Worm (Caenorhabditis elegans) whole organism, L4 larva: Measurements from ENCODE around the gene aman-2.

Experiments used
- T20F7.1 ChIP-seq: fragments of 200-800 bp; sonication (Bioruptor generic); optimal IDR thresholded peaks from 2 replicates; lab custom pipeline; 2018; ENCODE audit warnings: mild to moderate bottlenecking, missing genetic modification characterization, missing compliant biosample characterization
- Y105C5A.15 ChIP-seq: fragments of 200-800 bp; sonication (Bioruptor generic); IDR thresholded peaks from 2 replicates; pipeline ENCODE4 v1.3.6; 2022; ENCODE audit warnings: missing genetic modification characterization, missing compliant biosample characterization
- Y5F2A.4 ChIP-seq: fragments of 200-800 bp; sonication (Bioruptor generic); optimal IDR thresholded peaks from 2 replicates; lab custom pipeline; 2018; ENCODE audit warnings: mild to moderate bottlenecking, missing genetic modification characterization, missing compliant biosample characterization
- Y75B8A.6 ChIP-seq: fragments of 200-800 bp; sonication (Bioruptor generic); IDR thresholded peaks from 2 replicates; pipeline ENCODE4 v1.3.6; 2022; ENCODE audit warnings: missing genetic modification reagents, missing genetic modification characterization, missing compliant biosample characterization
- ZK337.2 ChIP-seq: fragments of 200-800 bp; sonication (Bioruptor generic); IDR thresholded peaks from 2 replicates; pipeline ENCODE4 v1.3.6; 2022; ENCODE audit warnings: missing genetic modification reagents, missing genetic modification characterization, missing compliant biosample characterization
- ZK546.5 ChIP-seq, 2 experiments: sonication (generic microtip); optimal IDR thresholded peaks; 2 replicates each; lab custom pipeline; 2017; ENCODE audit warnings: missing biosample characterization in 2 of 2, missing genetic modification characterization in 2 of 2
- ama-1 ChIP-seq: fragments of 150-350 bp; optimal IDR thresholded peaks from 2 replicates; lab custom pipeline; 2014; ENCODE audit warnings: inconsistent platforms, mixed read lengths
- attf-4 ChIP-seq: sonication (generic microtip); optimal IDR thresholded peaks from 3 replicates; lab custom pipeline; 2017; ENCODE audit warnings: missing biosample characterization, missing genetic modification characterization
- ces-1 ChIP-seq: fragments of 150-350 bp; sonication (generic microtip); optimal IDR thresholded peaks from 4 replicates; lab custom pipeline; 2014; ENCODE audit warnings: missing biosample characterization, missing genetic modification reagents, missing genetic modification characterization
- daf-12 ChIP-seq: fragments of 150-350 bp; optimal IDR thresholded peaks from 2 replicates; lab custom pipeline; 2014; ENCODE audit warnings: missing biosample characterization, missing genetic modification reagents, missing genetic modification characterization
- dmd-8 ChIP-seq: fragments of 200-800 bp; sonication (Bioruptor generic); IDR thresholded peaks from 2 replicates; pipeline ENCODE4 v1.3.6; 2022; ENCODE audit warnings: missing genetic modification characterization, missing compliant biosample characterization
- dve-1 ChIP-seq: sonication (generic microtip); optimal IDR thresholded peaks from 2 replicates; lab custom pipeline; 2017; ENCODE audit warnings: antibody characterized with exemption, mild to moderate bottlenecking, missing genetic modification characterization, missing compliant biosample characterization; ENCODE audit not compliant: insufficient read depth
- egl-27 ChIP-seq: sonication (generic microtip); optimal IDR thresholded peaks from 3 replicates; lab custom pipeline; 2017; ENCODE audit warnings: missing biosample characterization, missing genetic modification reagents, missing genetic modification characterization
- hif-1 ChIP-seq, 2 experiments: sonication (generic microtip); optimal IDR thresholded peaks; 2 replicates each; lab custom pipeline; 2016 to 2017; ENCODE audit warnings: missing compliant biosample characterization in 2 of 2, missing genetic modification characterization in 2 of 2, missing genetic modification reagents in 2 of 2, missing genotype in 2 of 2, mild to moderate bottlenecking in 1 of 2
- hlh-11 ChIP-seq: fragments of 200-800 bp; sonication (Bioruptor generic); optimal IDR thresholded peaks from 2 replicates; lab custom pipeline; 2018; ENCODE audit warnings: mild to moderate bottlenecking, missing genetic modification characterization, missing compliant biosample characterization
- hlh-30 ChIP-seq: sonication (generic microtip); optimal IDR thresholded peaks from 2 replicates; lab custom pipeline; 2017; ENCODE audit warnings: antibody characterized with exemption, mild to moderate bottlenecking, missing genetic modification characterization, missing compliant biosample characterization; ENCODE audit not compliant: insufficient read depth
- hmg-1.1 ChIP-seq: fragments of 200-800 bp; sonication (Bioruptor generic); IDR thresholded peaks from 2 replicates; pipeline ENCODE4 v1.3.6; 2022; ENCODE audit warnings: missing genetic modification reagents, missing genetic modification characterization, missing compliant biosample characterization
- lim-7 ChIP-seq: fragments of 200-800 bp; sonication (Bioruptor generic); IDR thresholded peaks from 2 replicates; pipeline ENCODE4 v1.3.6; 2022; ENCODE audit warnings: missing genetic modification characterization, missing compliant biosample characterization
- lin-1 ChIP-seq: fragments of 200-800 bp; sonication (Bioruptor generic); IDR thresholded peaks from 2 replicates; pipeline ENCODE4 v1.3.6; 2022; ENCODE audit warnings: missing genetic modification reagents, missing genetic modification characterization, missing compliant biosample characterization
- lin-13 ChIP-seq: fragments of 150-350 bp; optimal IDR thresholded peaks from 2 replicates; lab custom pipeline; 2014; ENCODE audit warnings: missing biosample characterization, missing genetic modification reagents, missing genetic modification characterization
- lin-15B ChIP-seq: fragments of 150-350 bp; sonication (generic microtip); optimal IDR thresholded peaks from 3 replicates; lab custom pipeline; 2014; ENCODE audit warnings: missing biosample characterization, missing genetic modification characterization
- lin-29 ChIP-seq: fragments of 200-800 bp; sonication (Bioruptor generic); IDR thresholded peaks from 2 replicates; pipeline ENCODE4 v1.3.6; 2022; ENCODE audit warnings: missing genetic modification reagents, missing genetic modification characterization, missing compliant biosample characterization
- lin-38 ChIP-seq: fragments of 200-800 bp; sonication (Bioruptor generic); IDR thresholded peaks from 2 replicates; pipeline ENCODE4 v1.3.6; 2022; ENCODE audit warnings: missing genetic modification reagents, missing genetic modification characterization, missing compliant biosample characterization
- lsy-2 ChIP-seq, 2 experiments: fragments of 150-350 bp in 1 of 2; sonication (generic microtip) in 1 of 2; optimal IDR thresholded peaks; 2 replicates each; lab custom pipeline; 2014 to 2017; ENCODE audit warnings: missing biosample characterization in 2 of 2, missing genetic modification characterization in 2 of 2
- madf-5 ChIP-seq, 2 experiments: fragments of 200-800 bp; sonication (Bioruptor generic); IDR thresholded peaks; 2 replicates each; pipeline ENCODE4 v1.3.6; 2022; ENCODE audit warnings: missing compliant biosample characterization in 2 of 2, missing genetic modification characterization in 2 of 2
- madf-9 ChIP-seq: fragments of 200-800 bp; sonication (Bioruptor generic); conservative IDR thresholded peaks from 2 replicates; pipeline ENCODE4 v1.3.6; 2022; ENCODE audit warnings: missing genetic modification reagents, missing genetic modification characterization, missing compliant biosample characterization
- mdl-1 ChIP-seq, 2 experiments: fragments of 150-350 bp in 1 of 2; sonication (generic microtip) in 1 of 2; optimal IDR thresholded peaks; 2 replicates each; lab custom pipeline; 2014 to 2017; ENCODE audit warnings: missing biosample characterization in 2 of 2, missing genetic modification characterization in 2 of 2
- mdt-29 ChIP-seq: fragments of 200-800 bp; sonication (Bioruptor generic); IDR thresholded peaks from 2 replicates; pipeline ENCODE4 v1.3.6; 2022; ENCODE audit warnings: missing genetic modification reagents, missing genetic modification characterization, missing compliant biosample characterization
- mxl-2 ChIP-seq: fragments of 200-800 bp; sonication (Bioruptor generic); conservative IDR thresholded peaks from 2 replicates; pipeline ENCODE4 v1.3.6; 2022; ENCODE audit warnings: missing genetic modification reagents, missing genetic modification characterization, missing compliant biosample characterization
- nhr-102 ChIP-seq: sonication (generic microtip); optimal IDR thresholded peaks from 2 replicates; lab custom pipeline; 2016; ENCODE audit warnings: mild to moderate bottlenecking, missing genetic modification characterization, moderate library complexity, missing compliant biosample characterization
- nhr-11 ChIP-seq: fragments of 150-350 bp; optimal IDR thresholded peaks from 2 replicates; lab custom pipeline; 2014; ENCODE audit warnings: missing biosample characterization, missing genetic modification characterization
- nhr-111 ChIP-seq: fragments of 200-800 bp; sonication (Bioruptor generic); optimal IDR thresholded peaks from 2 replicates; lab custom pipeline; 2018; ENCODE audit warnings: mild to moderate bottlenecking, missing genetic modification characterization, missing compliant biosample characterization
- nhr-28 ChIP-seq: fragments of 150-350 bp; optimal IDR thresholded peaks from 2 replicates; lab custom pipeline; 2014; ENCODE audit warnings: missing biosample characterization, missing genetic modification characterization
- nhr-42 ChIP-seq: fragments of 200-800 bp; sonication (Bioruptor generic); IDR thresholded peaks from 2 replicates; pipeline ENCODE4 v1.3.6; 2022; ENCODE audit warnings: missing genetic modification characterization, missing compliant biosample characterization
- nhr-48 ChIP-seq: sonication (generic microtip); optimal IDR thresholded peaks from 2 replicates; lab custom pipeline; 2016; ENCODE audit warnings: mild to moderate bottlenecking, missing genetic modification characterization, missing compliant biosample characterization
- nhr-6 ChIP-seq: fragments of 150-350 bp; optimal IDR thresholded peaks from 2 replicates; lab custom pipeline; 2014; ENCODE audit warnings: missing biosample characterization, missing genetic modification characterization
- nhr-77 ChIP-seq: fragments of 150-350 bp; optimal IDR thresholded peaks from 2 replicates; lab custom pipeline; 2014; ENCODE audit warnings: missing biosample characterization, missing genetic modification characterization
- pha-4 ChIP-seq, 2 experiments: fragments of 150-350 bp in 1 of 2; fragments of 200-800 bp in 1 of 2; sonication (Bioruptor generic) in 1 of 2; IDR thresholded peaks in 1 of 2; optimal IDR thresholded peaks in 1 of 2; 2 replicates each; pipeline versions ENCODE4 v1.3.6 to Lab custom; 2014 to 2022; ENCODE audit warnings: missing genetic modification characterization in 2 of 2, missing genetic modification reagents in 2 of 2, missing biosample characterization in 1 of 2, missing compliant biosample characterization in 1 of 2
- pqm-1 ChIP-seq: sonication (generic microtip); optimal IDR thresholded peaks from 2 replicates; lab custom pipeline; 2017; ENCODE audit warnings: missing biosample characterization, missing genetic modification characterization
- saeg-2 ChIP-seq: fragments of 200-800 bp; sonication (Bioruptor generic); IDR thresholded peaks from 2 replicates; pipeline ENCODE4 v1.3.6; 2022; ENCODE audit warnings: missing genetic modification reagents, missing genetic modification characterization, missing compliant biosample characterization
- tag-97 ChIP-seq: fragments of 200-800 bp; sonication (Bioruptor generic); IDR thresholded peaks from 2 replicates; pipeline ENCODE4 v1.3.6; 2022; ENCODE audit warnings: missing genetic modification characterization, missing compliant biosample characterization
- zag-1 ChIP-seq: fragments of 150-350 bp; optimal IDR thresholded peaks from 2 replicates; lab custom pipeline; 2014; ENCODE audit warnings: missing biosample characterization, missing genetic modification characterization
- zfp-2 ChIP-seq: sonication (generic microtip); optimal IDR thresholded peaks from 2 replicates; lab custom pipeline; 2016; ENCODE audit warnings: mild to moderate bottlenecking, missing genetic modification characterization, missing compliant biosample characterization
- zfp-3 ChIP-seq: fragments of 200-800 bp; sonication (Bioruptor generic); conservative IDR thresholded peaks from 2 replicates; pipeline ENCODE4 v1.3.6; 2022; ENCODE audit warnings: missing genetic modification reagents, missing genetic modification characterization, missing compliant biosample characterization
- zip-2 ChIP-seq: fragments of 150-350 bp; optimal IDR thresholded peaks from 2 replicates; lab custom pipeline; 2014; ENCODE audit warnings: missing biosample characterization, missing genetic modification characterization

aman-2 gene

DNA sequence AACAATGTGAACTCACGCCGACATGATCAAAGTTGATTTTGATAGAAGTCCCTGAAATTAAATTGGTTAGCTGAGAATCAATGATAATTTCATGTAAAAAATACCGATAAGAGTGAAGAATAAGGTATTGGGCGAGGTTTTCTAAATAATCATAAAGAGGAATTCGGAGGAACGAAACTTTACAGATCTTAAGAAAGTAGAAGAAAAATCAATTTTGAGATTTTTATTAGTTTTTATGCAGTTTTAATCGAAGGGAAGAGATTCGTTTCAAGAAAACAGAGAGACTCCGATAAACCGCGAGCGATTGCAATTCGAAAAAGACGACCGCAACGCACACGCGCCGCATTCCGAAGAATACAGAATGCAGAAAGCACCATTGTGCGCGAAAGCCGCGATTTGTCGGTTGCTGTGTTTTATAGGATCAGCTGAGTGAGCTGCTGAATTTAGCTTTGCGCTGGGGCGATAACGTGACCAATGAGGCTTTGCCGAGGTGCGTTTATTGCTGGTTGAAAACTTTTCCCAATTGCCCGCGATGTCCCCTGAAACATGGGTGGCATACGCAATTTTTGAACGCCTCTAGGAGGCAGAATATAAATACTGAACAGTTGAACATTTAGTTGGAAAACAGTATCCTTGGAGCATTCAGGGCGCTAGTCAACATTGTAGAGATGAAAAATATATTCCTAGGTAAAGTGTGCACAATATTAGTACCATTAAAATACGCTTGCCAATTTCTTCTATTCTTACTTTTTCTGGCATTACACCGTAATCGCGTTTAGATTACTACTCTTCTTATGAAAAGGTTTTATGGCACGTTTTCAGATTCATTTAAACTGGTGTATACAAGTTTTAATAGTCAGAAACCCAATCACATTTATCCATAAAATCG is 46.9 kb upstream of the aman-2 start, which contains the start of gene snr-4 (continued):
- TF ChIP-seq hif-1 (tag; optimal IDR thresholded peaks at IDR 0.05; lab: Kevin White, UChicago) (peak; percentile 50 to 84), nhr-48 (peak; percentile 84), mxl-2 (GFP tag; lab: Robert Waterston, UW) (no peak), dve-1 (peak; percentile 96), madf-9 (GFP tag; lab: Robert Waterston, UW) (peak; percentile 43; the same call in 1 of the 2 replicates), tag-97 (GFP tag; lab: Robert Waterston, UW) (no peak; the same call in 1 of the 2 replicates), ZK337.2 (GFP tag; lab: Robert Waterston, UW) (no peak), hmg-1.1 (peak; percentile 95), nhr-102 (peak; percentile 93), lim-7 (peak; percentile 72), zip-2 (peak; percentile 66), egl-27 (tag; lab: Kevin White, UChicago) (no peak), saeg-2 (GFP tag; lab: Robert Waterston, UW) (peak; percentile 50; the same call in 1 of the 2 replicates), dmd-8 (GFP tag; lab: Robert Waterston, UW) (no peak), attf-4 (tag; lab: Kevin White, UChicago) (no peak)

- TF ChIP-seq nhr-28 (tag; lab: Kevin White, UChicago) (peak; percentile 71), mdl-1 (tag; optimal IDR thresholded peaks at IDR 0.05; lab: Kevin White, UChicago) (peak in 1 of 2 experiments; percentile 33), mxl-2 (GFP tag; lab: Robert Waterston, UW) (no peak), lin-38 (GFP tag; lab: Robert Waterston, UW) (0 out of 2 replicates have a peak, but pooled peaks have one; percentile 24), hlh-30 (tag; lab: Kevin White, UChicago) (peak; percentile 4), madf-5 (GFP tag; IDR thresholded peaks at IDR 0.05; lab: Robert Waterston, UW) (0 out of 4 replicates have a peak, but pooled peaks of 1 of the 2 experiments have one; percentile 18), ama-1 (peak; percentile 15), Y75B8A.6 (GFP tag; lab: Robert Waterston, UW) (no peak), hlh-11 (tag; lab: Kevin White, UChicago) (peak; percentile 39)
These were observed 45.1 kb upstream of the aman-2 start, which contains the start of gene mif-2 for ce11 chrV:11978179-11978578. mif-2 (minus strand) TSS chrV:11978459.

DNA sequence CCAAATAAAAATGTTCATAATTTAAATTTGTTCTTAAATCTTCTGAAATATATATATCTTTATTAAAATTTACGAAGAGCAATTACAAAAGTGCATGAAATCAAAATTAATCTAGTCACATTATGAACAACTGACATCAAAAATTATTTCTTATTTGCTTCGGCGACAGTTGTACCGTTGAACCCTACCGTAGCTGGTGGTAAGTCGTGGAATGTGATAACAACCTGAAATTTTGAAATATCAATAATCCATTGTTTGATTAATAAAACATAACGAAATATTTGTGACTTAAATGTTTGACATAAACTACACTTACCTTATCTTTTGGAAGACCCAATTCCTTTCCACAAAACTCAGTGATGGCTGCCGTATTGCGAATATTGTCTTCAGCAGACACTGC is 43.7 kb upstream of the aman-2 start:
- TF ChIP-seq Y105C5A.15 (GFP tag; lab: Robert Waterston, UW) (no peak), zip-2 (no peak), zag-1 (tag; lab: Kevin White, UChicago) (no peak), nhr-6 (tag; lab: Kevin White, UChicago) (no peak), lin-29 (no peak), lin-13 (no peak), attf-4 (tag; lab: Kevin White, UChicago) (no peak), tag-97 (GFP tag; lab: Robert Waterston, UW) (no peak), hmg-1.1 (no peak), nhr-28 (tag; lab: Kevin White, UChicago) (peak; percentile 77), pqm-1 (peak; percentile 34), Y5F2A.4 (GFP tag; lab: Kevin White, UChicago) (no peak), mdt-29 (no peak), lin-1 (GFP tag; lab: Robert Waterston, UW) (0 out of 2 replicates have a peak, but pooled peaks have one; percentile 13), pha-4 (GFP tag; IDR thresholded peaks at IDR 0.05; lab: Robert Waterston, UW) (no peak), pha-4 (tag; optimal IDR thresholded peaks at IDR 0.05; lab: Kevin White, UChicago) (no peak), nhr-11 (tag; lab: Kevin White, UChicago) (no peak), nhr-77 (tag; lab: Kevin White, UChicago) (peak; percentile 86), ces-1 (GFP tag; lab: Kevin White, UChicago) (no peak), zfp-3 (GFP tag; lab: Robert Waterston, UW) (0 out of 2 replicates have a peak, but pooled peaks have one; percentile 9), lsy-2 (tag; optimal IDR thresholded peaks at IDR 0.05; lab: Kevin White, UChicago) (peak in 1 of 2 experiments; percentile 21), nhr-42 (no peak), zfp-2 (tag; lab: Kevin White, UChicago) (no peak), daf-12 (no peak), lin-15B (tag; lab: Kevin White, UChicago) (no peak), nhr-111 (GFP tag; lab: Kevin White, UChicago) (no peak), T20F7.1 (GFP tag; lab: Kevin White, UChicago) (peak; percentile 56), ZK546.5 (tag; optimal IDR thresholded peaks at IDR 0.05; lab: Kevin White, UChicago) (no peak)
